Fruit fly (Drosophila melanogaster): Measurements from ENCODE around the gene Rab3-GEF.
A peak's percentile ranks its signal among the peaks of the same experiment; 100 is the strongest.

Gene Rab3-GEF

DNA sequence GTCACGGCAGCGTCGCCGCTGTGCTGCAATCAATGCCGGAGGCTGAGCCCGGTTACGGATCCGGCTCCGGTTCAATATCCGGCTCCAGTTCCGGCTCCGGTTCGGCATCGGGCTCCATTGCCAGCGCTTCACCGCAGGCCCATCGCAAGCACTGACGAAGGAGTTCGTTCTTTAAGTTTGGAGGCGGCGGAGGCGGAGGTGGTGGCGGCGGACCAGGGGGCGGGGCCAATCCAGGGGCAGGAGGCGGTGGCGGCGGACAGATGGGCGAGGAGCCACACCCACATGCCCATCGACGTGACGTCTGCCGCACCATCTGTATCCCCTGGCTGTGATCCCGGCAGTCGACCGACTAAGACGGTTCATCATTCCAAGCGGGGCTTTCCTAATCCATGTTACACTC, 22.4 kb downstream of the Rab3-GEF start:
- TF ChIP-seq CG12768 (GFP tag; optimal IDR thresholded peaks at IDR 0.05) (no peak), CG7101 (tag; optimal IDR thresholded peaks at IDR 0.05) (no peak), tj (GFP tag; optimal IDR thresholded peaks at IDR 0.05) (no peak), CG7045 (GFP tag; optimal IDR thresholded peaks at IDR 0.05) (no peak), ovo (GFP tag; optimal IDR thresholded peaks at IDR 0.05) (no peak), Hr96 (GFP tag; optimal IDR thresholded peaks at IDR 0.05) (no peak), Clk (GFP tag; optimal IDR thresholded peaks at IDR 0.05) (no peak), pad (GFP tag; optimal IDR thresholded peaks at IDR 0.05) (no peak), bab1 (GFP tag; optimal IDR thresholded peaks at IDR 0.05) (no peak), CG11617 (GFP tag; optimal IDR thresholded peaks at IDR 0.05) (no peak), Crg-1 (GFP tag; optimal IDR thresholded peaks at IDR 0.05) (no peak), CG1620 (GFP tag; optimal IDR thresholded peaks at IDR 0.05) (no peak), CG5204 (GFP tag; optimal IDR thresholded peaks at IDR 0.05) (no peak), Mnt (GFP tag; optimal IDR thresholded peaks at IDR 0.05) (no peak)

DNA sequence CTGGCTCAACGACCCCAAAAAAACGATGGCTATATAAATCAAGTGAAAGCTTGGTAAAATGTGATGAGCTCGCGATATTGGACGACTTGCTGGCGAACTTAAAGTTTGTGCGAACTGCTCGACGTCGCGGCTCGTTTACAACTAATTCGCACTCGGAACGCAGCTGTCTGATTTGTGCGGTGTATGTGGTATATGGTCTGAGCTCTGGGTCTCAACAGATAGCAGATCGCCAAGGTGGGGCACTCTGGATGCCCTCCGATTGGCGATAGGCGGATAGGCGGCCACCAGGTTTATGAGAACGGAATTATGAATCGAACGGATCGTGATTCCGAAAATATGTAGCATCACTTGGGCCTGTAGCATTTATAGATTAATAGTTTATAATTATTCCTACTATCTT, 26.9 kb downstream of the Rab3-GEF start, which contains the start of gene Cyp4s3:
Gene Cyp4s3 (minus strand): TSS at position 146 of the 400 bp plus-strand sequence.
- peak; percentile 70 for TF ChIP-seq tj (GFP tag; optimal IDR thresholded peaks at IDR 0.05)
- no peak for TF ChIP-seq ovo (GFP tag; optimal IDR thresholded peaks at IDR 0.05)

DNA sequence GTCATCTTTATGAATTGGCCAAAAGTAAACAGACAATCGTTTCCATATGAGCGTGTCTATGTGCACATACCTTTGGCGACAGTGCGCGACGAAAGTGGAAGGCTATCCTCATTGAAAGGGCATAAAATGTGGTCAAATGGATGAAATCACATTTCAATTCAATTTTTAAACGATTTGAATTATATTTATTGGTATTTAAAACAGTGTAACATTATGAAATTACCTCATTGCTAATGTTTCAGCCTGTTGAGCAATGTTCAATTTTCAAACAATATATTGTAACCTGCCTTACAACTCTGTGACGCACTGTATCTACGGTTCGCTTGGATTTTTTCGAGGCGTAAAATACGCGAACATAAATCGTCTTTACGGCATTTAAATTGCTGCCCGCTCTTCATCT, 30.6 kb downstream of the Rab3-GEF start:
- no peak for TF ChIP-seq cnc (optimal IDR thresholded peaks at IDR 0.05)
- no peak for TF ChIP-seq tj (GFP tag; optimal IDR thresholded peaks at IDR 0.05)
- TF ChIP-seq CG14711 (tag; optimal IDR thresholded peaks at IDR 0.05), result no peak
- no peak for TF ChIP-seq CG1620 (GFP tag; optimal IDR thresholded peaks at IDR 0.05)
- no peak for TF ChIP-seq toe (GFP tag; optimal IDR thresholded peaks at IDR 0.05)
- TF ChIP-seq pad (GFP tag; optimal IDR thresholded peaks at IDR 0.05), result no peak
- TF ChIP-seq kay (GFP tag; ENCODE audit: borderline replicate concordance), result no peak
- TF ChIP-seq CG7101 (tag; optimal IDR thresholded peaks at IDR 0.05), result no peak
- no peak for TF ChIP-seq cic (GFP tag; optimal IDR thresholded peaks at IDR 0.05)
- TF ChIP-seq CG5204 (GFP tag; optimal IDR thresholded peaks at IDR 0.05), result no peak
- no peak for TF ChIP-seq Hr96 (GFP tag; optimal IDR thresholded peaks at IDR 0.05)

DNA sequence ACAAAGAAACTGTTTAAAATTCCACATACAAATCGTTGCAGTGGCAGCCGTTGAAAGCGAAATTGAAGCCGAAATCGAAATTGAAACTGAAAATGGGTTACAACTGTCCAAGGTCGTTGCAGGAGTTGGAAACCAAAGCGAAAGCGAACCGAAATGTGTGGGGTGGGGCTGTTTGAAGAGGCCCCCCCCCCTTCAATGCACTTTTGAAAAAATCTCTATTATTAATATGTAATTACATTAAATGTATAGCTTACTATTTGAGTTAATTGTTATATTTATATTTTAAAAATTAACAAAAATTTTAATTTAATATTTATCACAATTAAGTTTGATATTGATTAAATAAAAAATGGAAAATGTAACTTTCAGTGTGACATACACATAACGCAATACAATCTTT, 32.2 kb downstream of the Rab3-GEF start:
- no peak for TF ChIP-seq CG11617 (GFP tag; optimal IDR thresholded peaks at IDR 0.05)
- no peak for TF ChIP-seq Mnt (GFP tag; optimal IDR thresholded peaks at IDR 0.05)
- no peak for TF ChIP-seq cnc (optimal IDR thresholded peaks at IDR 0.05)
- TF ChIP-seq tj (GFP tag; optimal IDR thresholded peaks at IDR 0.05), result no peak
- TF ChIP-seq Crg-1 (GFP tag; optimal IDR thresholded peaks at IDR 0.05), result no peak
- no peak for TF ChIP-seq cic (GFP tag; optimal IDR thresholded peaks at IDR 0.05)
- TF ChIP-seq CG33017 (tag; optimal IDR thresholded peaks at IDR 0.05), result no peak

DNA sequence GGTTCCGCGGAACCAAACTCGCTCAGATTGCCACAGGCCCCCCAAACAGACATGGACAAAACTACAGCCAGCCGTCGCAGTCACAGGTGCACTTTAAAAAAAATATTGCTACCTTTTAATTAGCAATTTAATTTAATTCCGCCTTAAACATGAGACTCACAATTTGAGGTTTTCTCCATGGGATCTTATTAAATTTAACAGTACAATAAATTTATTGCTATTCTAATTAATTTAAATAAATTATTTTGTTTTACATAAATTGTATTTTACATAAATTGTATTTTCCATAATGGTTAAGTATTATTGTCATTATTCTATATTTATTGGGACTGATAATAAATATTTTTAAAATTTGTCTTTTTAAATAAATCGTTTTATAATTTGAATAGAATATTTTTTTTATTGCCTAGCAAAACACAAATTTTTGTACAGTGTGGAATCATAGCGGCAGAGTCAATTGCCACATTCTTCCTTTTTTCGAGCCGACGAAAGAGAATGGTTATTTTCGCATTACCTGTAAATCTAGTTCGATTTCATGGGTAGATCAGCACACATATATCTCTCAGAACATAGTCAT, 34.0 kb downstream of the Rab3-GEF start:
- TF ChIP-seq CG14711 (tag; optimal IDR thresholded peaks at IDR 0.05) (no peak), pad (GFP tag; optimal IDR thresholded peaks at IDR 0.05) (no peak), Hr96 (GFP tag; optimal IDR thresholded peaks at IDR 0.05) (no peak), CG1620 (GFP tag; optimal IDR thresholded peaks at IDR 0.05) (no peak), cic (GFP tag; optimal IDR thresholded peaks at IDR 0.05) (no peak), tj (GFP tag; optimal IDR thresholded peaks at IDR 0.05) (no peak)

DNA sequence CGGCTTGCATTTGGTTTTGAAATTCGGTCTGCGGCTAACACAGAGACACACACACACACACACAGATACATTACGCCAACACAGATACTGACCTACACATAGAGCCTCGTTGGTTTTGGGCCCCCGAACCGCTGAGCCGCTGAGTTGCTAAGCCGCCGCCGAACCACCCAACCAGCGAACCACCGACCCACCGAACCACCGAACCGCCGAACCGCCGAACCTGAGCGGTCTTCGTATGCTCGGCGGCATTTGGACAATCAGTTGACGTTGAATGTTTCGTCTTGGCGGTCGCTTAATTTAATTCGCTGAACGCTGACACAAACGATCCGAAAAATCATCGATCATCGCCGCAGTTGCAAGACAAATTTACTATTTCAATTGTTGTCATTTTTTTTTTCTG, 36.0 kb downstream of the Rab3-GEF start, which contains the start of gene drd:
Gene drd (plus strand): TSS at position 258 of the 400 bp plus-strand sequence.
- no peak for TF ChIP-seq CG14711 (tag; optimal IDR thresholded peaks at IDR 0.05)
- peak; percentile 50 for TF ChIP-seq tj (GFP tag; optimal IDR thresholded peaks at IDR 0.05)

DNA sequence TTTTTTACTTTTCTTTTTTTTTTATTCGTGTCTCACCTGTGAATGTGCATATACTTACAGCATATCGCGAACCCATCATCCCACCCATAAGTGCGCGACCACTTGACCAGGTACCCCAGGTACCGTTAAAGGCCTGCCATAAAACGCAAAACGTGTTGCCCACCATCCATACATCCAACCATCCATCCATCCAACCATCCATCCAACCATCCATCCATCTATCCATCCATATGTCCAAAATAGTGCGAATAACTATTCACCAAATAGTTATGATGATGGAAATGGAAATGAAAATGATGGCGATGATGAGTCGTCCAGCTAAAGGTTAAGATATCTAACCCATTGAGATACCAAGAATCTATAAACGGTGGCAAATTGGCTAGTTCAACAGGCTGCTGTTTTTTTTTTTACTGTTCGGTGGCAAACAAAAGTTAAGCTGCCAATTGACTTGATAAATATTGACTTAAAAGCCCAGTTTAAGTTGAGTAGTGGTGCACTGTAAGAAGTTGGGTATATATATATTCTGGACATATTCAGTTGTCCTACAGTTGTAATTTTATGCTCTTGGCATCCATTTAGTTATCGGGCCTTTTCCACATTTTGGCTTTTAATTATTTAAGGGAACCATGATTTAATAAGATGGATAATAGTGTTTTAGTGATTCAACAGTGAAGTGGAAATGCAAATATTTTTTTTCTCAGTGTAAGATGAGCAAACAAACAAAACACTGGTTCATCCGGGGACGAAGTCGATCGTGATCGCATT, 38.6 kb downstream of the Rab3-GEF start:
- TF ChIP-seq tj (GFP tag; optimal IDR thresholded peaks at IDR 0.05), result no peak
- TF ChIP-seq CG5204 (GFP tag; optimal IDR thresholded peaks at IDR 0.05), result peak; percentile 3

DNA sequence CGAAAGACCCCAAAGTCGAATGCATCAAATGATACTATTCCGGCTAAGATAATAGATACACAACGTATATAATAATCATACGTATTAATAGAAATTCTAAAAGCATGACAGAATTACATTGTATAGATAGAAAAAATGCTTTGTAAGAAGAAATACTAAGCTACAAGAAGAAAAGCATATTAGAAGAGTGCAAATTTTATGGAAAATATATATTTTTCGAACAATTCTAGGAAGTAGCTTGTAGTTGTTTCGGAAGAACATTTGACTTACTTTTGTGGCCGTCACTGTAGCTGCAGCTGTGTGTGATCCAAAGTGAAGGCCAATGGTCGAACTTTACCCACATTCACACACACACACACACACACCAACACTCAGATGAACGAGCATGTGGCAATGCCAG, 42.6 kb downstream of the Rab3-GEF start:
- TF ChIP-seq bab1 (GFP tag; optimal IDR thresholded peaks at IDR 0.05), result peak; percentile 31
- no peak for TF ChIP-seq cic (GFP tag; optimal IDR thresholded peaks at IDR 0.05)
